Worm (Caenorhabditis elegans) whole organism, young adult: ENCODE results near the gene Y66H1A.5.

ENCODE experiments used
- B0336.3 ChIP-seq: fragments of 200-800 bp; sonication (Bioruptor generic); IDR thresholded peaks from 2 replicates; pipeline ENCODE4 v1.3.6; 2022; ENCODE audit warnings: missing genetic modification characterization, missing compliant biosample characterization
- F23B12.7 ChIP-seq: sonication (generic microtip); optimal IDR thresholded peaks from 2 replicates; lab custom pipeline; 2017; ENCODE audit warnings: missing genetic modification characterization, mild to moderate bottlenecking, missing compliant biosample characterization, antibody characterized with exemption, moderate library complexity; ENCODE audit not compliant: insufficient read depth
- F49E8.2 ChIP-seq: sonication (generic microtip); optimal IDR thresholded peaks from 3 replicates; lab custom pipeline; 2017; ENCODE audit warnings: missing genetic modification characterization, mild to moderate bottlenecking, missing compliant biosample characterization, antibody characterized with exemption, moderate library complexity; ENCODE audit not compliant: insufficient read depth
- F55B11.4 ChIP-seq: sonication (generic microtip); optimal IDR thresholded peaks from 2 replicates; lab custom pipeline; 2016; ENCODE audit warnings: missing compliant biosample characterization, missing genetic modification characterization, borderline replicate concordance; ENCODE audit not compliant: insufficient read depth
- K12H6.12 ChIP-seq: fragments of 200-800 bp; sonication (Bioruptor generic); optimal IDR thresholded peaks from 2 replicates; lab custom pipeline; 2018; ENCODE audit warnings: mild to moderate bottlenecking, missing genetic modification characterization, missing compliant biosample characterization
- Y53F4B.3 ChIP-seq: fragments of 200-800 bp; sonication (Bioruptor generic); IDR thresholded peaks from 2 replicates; pipeline ENCODE4 v1.3.6; 2022; ENCODE audit warnings: missing genetic modification reagents, missing genetic modification characterization, missing compliant biosample characterization
- Y56A3A.18 ChIP-seq: fragments of 200-800 bp; sonication (Bioruptor generic); IDR thresholded peaks from 2 replicates; pipeline ENCODE4 v1.3.6; 2022; ENCODE audit warnings: missing genetic modification reagents, missing genetic modification characterization, missing compliant biosample characterization
- Y79H2A.3 ChIP-seq: fragments of 200-800 bp; sonication (Bioruptor generic); conservative IDR thresholded peaks from 2 replicates; pipeline ENCODE4 v1.3.6; 2022; ENCODE audit warnings: missing genetic modification reagents, missing genetic modification characterization, missing compliant biosample characterization
- Y95B8A.8 ChIP-seq: fragments of 200-800 bp; sonication (Bioruptor generic); IDR thresholded peaks from 2 replicates; pipeline ENCODE4 v1.3.6; 2022; ENCODE audit warnings: missing genetic modification reagents, missing genetic modification characterization, missing compliant biosample characterization
- ZK185.1 ChIP-seq: sonication (generic microtip); optimal IDR thresholded peaks from 2 replicates; lab custom pipeline; 2016; ENCODE audit warnings: mild to moderate bottlenecking, missing genetic modification characterization, missing compliant biosample characterization; ENCODE audit not compliant: poor library complexity, severe bottlenecking
- attf-3 ChIP-seq: fragments of 200-800 bp; sonication (Bioruptor generic); conservative IDR thresholded peaks from 2 replicates; pipeline ENCODE4 v1.3.6; 2022; ENCODE audit warnings: missing genetic modification reagents, missing genetic modification characterization, missing compliant biosample characterization
- attf-6 ChIP-seq: fragments of 200-800 bp; sonication (Bioruptor generic); IDR thresholded peaks from 2 replicates; pipeline ENCODE4 v1.3.6; 2022; ENCODE audit warnings: missing genetic modification reagents, missing genetic modification characterization, missing compliant biosample characterization
- bed-1 ChIP-seq: fragments of 200-800 bp; sonication (Bioruptor generic); IDR thresholded peaks from 2 replicates; pipeline ENCODE4 v1.3.6; 2022; ENCODE audit warnings: missing genetic modification reagents, missing genetic modification characterization, missing compliant biosample characterization
- ceh-40 ChIP-seq: fragments of 200-800 bp; sonication (Bioruptor generic); IDR thresholded peaks from 2 replicates; pipeline ENCODE4 v1.3.6; 2022; ENCODE audit warnings: missing genetic modification characterization, missing compliant biosample characterization
- dpl-1 ChIP-seq: fragments of 150-350 bp; optimal IDR thresholded peaks from 2 replicates; lab custom pipeline; 2014; ENCODE audit warnings: missing biosample characterization, missing genetic modification reagents, missing genetic modification characterization
- fkh-3 ChIP-seq: sonication (generic microtip); optimal IDR thresholded peaks from 2 replicates; lab custom pipeline; 2016; ENCODE audit warnings: mild to moderate bottlenecking, missing genetic modification characterization, missing compliant biosample characterization
- gei-17 ChIP-seq: fragments of 200-800 bp; sonication (Bioruptor generic); optimal IDR thresholded peaks from 2 replicates; lab custom pipeline; 2018; ENCODE audit warnings: mild to moderate bottlenecking, missing genetic modification characterization, missing compliant biosample characterization
- hlh-12 ChIP-seq: sonication (generic microtip); optimal IDR thresholded peaks from 2 replicates; lab custom pipeline; 2016; ENCODE audit warnings: missing genetic modification characterization, missing compliant biosample characterization
- hrde-1 ChIP-seq: sonication (generic microtip); optimal IDR thresholded peaks from 2 replicates; lab custom pipeline; 2016; ENCODE audit warnings: missing genetic modification characterization, mild to moderate bottlenecking, missing compliant biosample characterization, moderate library complexity, missing genotype, missing genetic modification reagents, borderline replicate concordance
- let-526 ChIP-seq: fragments of 200-800 bp; sonication (Bioruptor generic); IDR thresholded peaks from 2 replicates; pipeline ENCODE4 v1.3.6; 2022; ENCODE audit warnings: missing genetic modification reagents, missing genetic modification characterization, missing compliant biosample characterization
- let-607 ChIP-seq, 2 experiments: fragments of 200-800 bp in 1 of 2; sonication (Bioruptor generic) in 1 of 2; sonication (generic microtip) in 1 of 2; optimal IDR thresholded peaks; 2 replicates each; lab custom pipeline; 2016 to 2018; ENCODE audit warnings: mild to moderate bottlenecking in 2 of 2, missing compliant biosample characterization in 2 of 2, missing genetic modification characterization in 2 of 2, moderate library complexity in 2 of 2, missing genotype in 1 of 2
- lin-26 ChIP-seq: fragments of 200-800 bp; sonication (Bioruptor generic); IDR thresholded peaks from 2 replicates; pipeline ENCODE4 v1.3.6; 2022; ENCODE audit warnings: missing genetic modification reagents, missing genetic modification characterization, missing compliant biosample characterization
- lin-35 ChIP-seq, 3 experiments: fragments of 150-350 bp in 2 of 3; sonication (generic microtip) in 1 of 3; optimal IDR thresholded peaks; 2 replicates each; lab custom pipeline; 2014 to 2018; ENCODE audit warnings: missing biosample characterization in 3 of 3, missing genetic modification characterization in 3 of 3, missing genetic modification reagents in 3 of 3
- lin-40 ChIP-seq: sonication (generic microtip); optimal IDR thresholded peaks from 2 replicates; lab custom pipeline; 2016; ENCODE audit warnings: missing genetic modification characterization, mild to moderate bottlenecking, missing compliant biosample characterization, missing genotype, missing genetic modification reagents
- lsl-1 ChIP-seq: fragments of 200-800 bp; sonication (Bioruptor generic); optimal IDR thresholded peaks from 2 replicates; lab custom pipeline; 2018; ENCODE audit warnings: mild to moderate bottlenecking, missing genetic modification characterization, moderate library complexity, missing compliant biosample characterization
- lsy-27 ChIP-seq: sonication (generic microtip); optimal IDR thresholded peaks from 2 replicates; lab custom pipeline; 2017; ENCODE audit warnings: missing genetic modification characterization, mild to moderate bottlenecking, missing compliant biosample characterization, antibody characterized with exemption, missing genotype, borderline replicate concordance; ENCODE audit not compliant: insufficient read depth
- madf-3 ChIP-seq: fragments of 200-800 bp; sonication (Bioruptor generic); IDR thresholded peaks from 2 replicates; pipeline ENCODE4 v1.3.6; 2022; ENCODE audit warnings: missing genetic modification reagents, missing genetic modification characterization, missing compliant biosample characterization
- madf-6 ChIP-seq: fragments of 200-800 bp; sonication (Bioruptor generic); IDR thresholded peaks from 2 replicates; pipeline ENCODE4 v1.3.6; 2022; ENCODE audit warnings: missing genetic modification reagents, missing genetic modification characterization, missing compliant biosample characterization
- mxl-1 ChIP-seq: sonication (generic microtip); optimal IDR thresholded peaks from 2 replicates; lab custom pipeline; 2016; ENCODE audit warnings: missing genetic modification characterization, missing compliant biosample characterization
- rcor-1 ChIP-seq: fragments of 200-800 bp; sonication (Bioruptor generic); IDR thresholded peaks from 2 replicates; pipeline ENCODE4 v1.3.6; 2022; ENCODE audit warnings: missing genetic modification reagents, missing genetic modification characterization, missing compliant biosample characterization
- repo-1 ChIP-seq: sonication (generic microtip); optimal IDR thresholded peaks from 2 replicates; lab custom pipeline; 2017; ENCODE audit warnings: mild to moderate bottlenecking, missing genetic modification characterization, missing compliant biosample characterization
- sdz-38 ChIP-seq: sonication (generic microtip); optimal IDR thresholded peaks from 2 replicates; lab custom pipeline; 2016; ENCODE audit warnings: missing genotype, missing genetic modification characterization, missing compliant biosample characterization
- snpc-1.3 ChIP-seq: sonication (generic microtip); optimal IDR thresholded peaks from 2 replicates; lab custom pipeline; 2017; ENCODE audit warnings: missing genetic modification characterization, mild to moderate bottlenecking, missing compliant biosample characterization, antibody characterized with exemption, moderate library complexity, missing genotype, missing genetic modification reagents; ENCODE audit not compliant: insufficient read depth
- somi-1 ChIP-seq: fragments of 200-800 bp; sonication (Bioruptor generic); optimal IDR thresholded peaks from 2 replicates; lab custom pipeline; 2018; ENCODE audit warnings: mild to moderate bottlenecking, missing genetic modification characterization, missing compliant biosample characterization
- sptf-2 ChIP-seq: fragments of 200-800 bp; sonication (Bioruptor generic); optimal IDR thresholded peaks from 2 replicates; lab custom pipeline; 2018; ENCODE audit warnings: mild to moderate bottlenecking, missing genetic modification characterization, missing compliant biosample characterization
- unc-62 ChIP-seq: fragments of 150-350 bp; optimal IDR thresholded peaks from 2 replicates; lab custom pipeline; 2014; ENCODE audit warnings: missing biosample characterization, missing genetic modification reagents, missing genetic modification characterization
- zfh-2 ChIP-seq: fragments of 200-800 bp; sonication (Bioruptor generic); conservative IDR thresholded peaks from 2 replicates; pipeline ENCODE4 v1.3.6; 2022; ENCODE audit warnings: missing genetic modification reagents, missing genetic modification characterization, missing compliant biosample characterization
- ztf-25 ChIP-seq: fragments of 200-800 bp; sonication (Bioruptor generic); IDR thresholded peaks from 2 replicates; pipeline ENCODE4 v1.3.6; 2022; ENCODE audit warnings: missing genetic modification reagents, missing genetic modification characterization, missing compliant biosample characterization

Gene Y66H1A.5

ce11 chrIV:425546-425945, 3.4 kb downstream of the Y66H1A.5 start (continued):
- TF ChIP-seq ceh-40 (GFP tag; lab: Robert Waterston, UW), result no peak
- no peak for TF ChIP-seq mxl-1 (tag; lab: Kevin White, UChicago)
- TF ChIP-seq let-607 (tag; optimal IDR thresholded peaks at IDR 0.05; lab: Kevin White, UChicago), result no peak
- 0 out of 2 replicates have a peak, but pooled peaks have one; percentile 21 for TF ChIP-seq rcor-1
- no peak for TF ChIP-seq Y53F4B.3
- no peak for TF ChIP-seq fkh-3 (tag; lab: Kevin White, UChicago)
- no peak for TF ChIP-seq K12H6.12 (tag; lab: Kevin White, UChicago)
- peak; percentile 62 for TF ChIP-seq lsl-1 (GFP tag; lab: Kevin White, UChicago)
- TF ChIP-seq F49E8.2, result no peak
- TF ChIP-seq ZK185.1 (tag; lab: Kevin White, UChicago), result no peak
- TF ChIP-seq repo-1, result no peak
- TF ChIP-seq Y95B8A.8 (GFP tag; lab: Robert Waterston, UW), result no peak
- no peak for TF ChIP-seq lin-26 (GFP tag; lab: Robert Waterston, UW)
- no peak for TF ChIP-seq attf-6 (GFP tag; lab: Robert Waterston, UW)
- TF ChIP-seq lin-40, result no peak
- TF ChIP-seq lin-35 (GFP tag; optimal IDR thresholded peaks at IDR 0.05; lab: Kevin White, UChicago), result peak in 1 of 3 experiments; percentile 19
- no peak for TF ChIP-seq ztf-25 (GFP tag; lab: Robert Waterston, UW)
- no peak for TF ChIP-seq let-526 (GFP tag; lab: Robert Waterston, UW)
- peak; percentile 31 for TF ChIP-seq snpc-1.3 (tag; lab: Kevin White, UChicago)
- TF ChIP-seq attf-3 (GFP tag; lab: Robert Waterston, UW), result no peak
- TF ChIP-seq bed-1 (GFP tag; lab: Robert Waterston, UW), result no peak

- TF ChIP-seq gei-17 (GFP tag; lab: Kevin White, UChicago) (no peak), unc-62 (no peak), sptf-2 (GFP tag; lab: Kevin White, UChicago) (no peak), hrde-1 (tag; lab: Kevin White, UChicago) (no peak), F55B11.4 (no peak), F23B12.7 (tag; lab: Kevin White, UChicago) (no peak), hlh-12 (no peak), B0336.3 (GFP tag; lab: Robert Waterston, UW) (no peak), sdz-38 (tag; lab: Kevin White, UChicago) (no peak), lsy-27 (tag; lab: Kevin White, UChicago) (no peak)
- TF ChIP-seq, all 124 proteins: peak for 0
Measured at ce11 chrIV:425052-425451, 3.9 kb downstream of the Y66H1A.5 start, which contains the start of gene daf-18. Gene daf-18, minus strand, starts transcription at chrIV:425177.

- TF ChIP-seq F55B11.4, result no peak
- 0 out of 2 replicates have a peak, but pooled peaks have one; percentile 35 for TF ChIP-seq lin-26 (GFP tag; lab: Robert Waterston, UW)
- no peak for TF ChIP-seq zfh-2
Measured at ce11 chrIV:422112-422511, 6.8 kb downstream of the Y66H1A.5 start.

- no peak for TF ChIP-seq Y79H2A.3 (GFP tag; lab: Robert Waterston, UW)
- 0 out of 2 replicates have a peak, but pooled peaks have one; percentile 62 for TF ChIP-seq madf-3 (GFP tag; lab: Robert Waterston, UW)
- peak; percentile 38; the same call in 1 of the 2 replicates for TF ChIP-seq madf-6 (GFP tag; lab: Robert Waterston, UW)
- TF ChIP-seq somi-1 (GFP tag; lab: Kevin White, UChicago), result no peak
- 0 out of 2 replicates have a peak, but pooled peaks have one; percentile 24 for TF ChIP-seq Y56A3A.18 (GFP tag; lab: Robert Waterston, UW)
- TF ChIP-seq dpl-1, result no peak
Measured at ce11 chrIV:420686-421085, 8.2 kb downstream of the Y66H1A.5 start.
